Worm (Caenorhabditis elegans) whole organism, late embryonic: Measurements from ENCODE around the gene scl-7.

Experiments used
- F13H6.1 ChIP-seq: sonication (generic microtip); optimal IDR thresholded peaks from 2 replicates; lab custom pipeline; 2016; ENCODE audit warnings: missing genetic modification characterization, missing compliant biosample characterization
- T23F11.4 ChIP-seq: fragments of 200-800 bp; sonication (Bioruptor generic); optimal IDR thresholded peaks from 2 replicates; lab custom pipeline; 2018; ENCODE audit warnings: mild to moderate bottlenecking, missing genetic modification characterization, missing compliant biosample characterization
- ahr-1 ChIP-seq: sonication (generic microtip); optimal IDR thresholded peaks from 2 replicates; lab custom pipeline; 2016; ENCODE audit warnings: missing genetic modification characterization, missing compliant biosample characterization
- ama-1 ChIP-seq: fragments of 150-350 bp; optimal IDR thresholded peaks from 2 replicates; lab custom pipeline; 2014
- ceh-18 ChIP-seq: sonication (generic microtip); optimal IDR thresholded peaks from 2 replicates; lab custom pipeline; 2016; ENCODE audit warnings: missing genetic modification characterization, missing compliant biosample characterization
- ceh-2 ChIP-seq: sonication (generic microtip); optimal IDR thresholded peaks from 2 replicates; lab custom pipeline; 2016; ENCODE audit warnings: missing genotype, missing genetic modification characterization, missing compliant biosample characterization
- ceh-22 ChIP-seq: sonication (generic microtip); optimal IDR thresholded peaks from 2 replicates; lab custom pipeline; 2017; ENCODE audit warnings: missing biosample characterization, missing genetic modification characterization
- ceh-30 ChIP-seq: fragments of 150-350 bp; optimal IDR thresholded peaks from 2 replicates; lab custom pipeline; 2014; ENCODE audit warnings: missing biosample characterization, missing genetic modification characterization
- ceh-31 ChIP-seq: sonication (generic microtip); optimal IDR thresholded peaks from 2 replicates; lab custom pipeline; 2016; ENCODE audit warnings: missing genetic modification characterization, missing compliant biosample characterization
- ceh-34 ChIP-seq: sonication (generic microtip); optimal IDR thresholded peaks from 2 replicates; lab custom pipeline; 2016; ENCODE audit warnings: mild to moderate bottlenecking, missing genetic modification characterization, missing compliant biosample characterization
- ceh-45 ChIP-seq: fragments of 200-800 bp; sonication (Bioruptor generic); IDR thresholded peaks from 2 replicates; pipeline ENCODE4 v1.3.6; 2022; ENCODE audit warnings: missing genetic modification reagents, missing genetic modification characterization, missing compliant biosample characterization
- ceh-48 ChIP-seq: sonication (generic microtip); optimal IDR thresholded peaks from 2 replicates; lab custom pipeline; 2016; ENCODE audit warnings: missing genetic modification characterization, inconsistent platforms, missing compliant biosample characterization
- ceh-6 ChIP-seq: fragments of 200-800 bp; sonication (Bioruptor generic); optimal IDR thresholded peaks from 2 replicates; lab custom pipeline; 2018; ENCODE audit warnings: mild to moderate bottlenecking, missing genetic modification characterization, missing compliant biosample characterization
- ceh-9 ChIP-seq: sonication (generic microtip); optimal IDR thresholded peaks from 2 replicates; lab custom pipeline; 2016; ENCODE audit warnings: mild to moderate bottlenecking, missing genetic modification characterization, inconsistent platforms, missing compliant biosample characterization
- che-1 ChIP-seq: sonication (generic microtip); optimal IDR thresholded peaks from 2 replicates; lab custom pipeline; 2016; ENCODE audit warnings: mild to moderate bottlenecking, missing genetic modification characterization, missing compliant biosample characterization
- dmd-4 ChIP-seq: sonication (generic microtip); optimal IDR thresholded peaks from 2 replicates; lab custom pipeline; 2016; ENCODE audit warnings: borderline replicate concordance, missing genetic modification characterization, missing compliant biosample characterization
- elt-2 ChIP-seq: sonication (generic microtip); optimal IDR thresholded peaks from 2 replicates; lab custom pipeline; 2016; ENCODE audit warnings: missing genetic modification reagents, missing genetic modification characterization, missing compliant biosample characterization
- elt-4 ChIP-seq: sonication (generic microtip); optimal IDR thresholded peaks from 2 replicates; lab custom pipeline; 2016; ENCODE audit warnings: missing genetic modification characterization, missing compliant biosample characterization
- ets-4 ChIP-seq: sonication (generic microtip); optimal IDR thresholded peaks from 2 replicates; lab custom pipeline; 2016; ENCODE audit warnings: missing genetic modification characterization, missing compliant biosample characterization
- eyg-1 ChIP-seq: sonication (generic microtip); optimal IDR thresholded peaks from 2 replicates; lab custom pipeline; 2016; ENCODE audit warnings: missing genotype, missing genetic modification characterization, missing compliant biosample characterization
- hlh-13 ChIP-seq: fragments of 200-800 bp; sonication (Bioruptor generic); optimal IDR thresholded peaks from 2 replicates; lab custom pipeline; 2018; ENCODE audit warnings: mild to moderate bottlenecking, missing genetic modification characterization, missing compliant biosample characterization
- lim-6 ChIP-seq: sonication (generic microtip); optimal IDR thresholded peaks from 2 replicates; lab custom pipeline; 2016; ENCODE audit warnings: missing genetic modification characterization, missing compliant biosample characterization
- nfya-1 ChIP-seq: sonication (generic microtip); optimal IDR thresholded peaks from 2 replicates; lab custom pipeline; 2017; ENCODE audit warnings: missing genetic modification characterization, mild to moderate bottlenecking, missing compliant biosample characterization, antibody characterized with exemption, moderate library complexity
- nhr-11 ChIP-seq: fragments of 150-350 bp; optimal IDR thresholded peaks from 2 replicates; lab custom pipeline; 2014; ENCODE audit warnings: missing biosample characterization, missing genetic modification characterization
- npax-4 ChIP-seq: sonication (generic microtip); optimal IDR thresholded peaks from 2 replicates; lab custom pipeline; 2016; ENCODE audit warnings: missing genetic modification characterization, missing compliant biosample characterization
- odd-2 ChIP-seq: sonication (generic microtip); optimal IDR thresholded peaks from 2 replicates; lab custom pipeline; 2017; ENCODE audit warnings: antibody characterized with exemption, mild to moderate bottlenecking, missing genetic modification characterization, missing compliant biosample characterization
- pat-9 ChIP-seq: fragments of 200-800 bp; sonication (Bioruptor generic); optimal IDR thresholded peaks from 2 replicates; lab custom pipeline; 2018; ENCODE audit warnings: mild to moderate bottlenecking, missing genetic modification characterization, moderate library complexity, missing compliant biosample characterization
- pax-1 ChIP-seq: fragments of 150-350 bp; optimal IDR thresholded peaks from 2 replicates; lab custom pipeline; 2014; ENCODE audit warnings: missing biosample characterization, missing genetic modification characterization
- pha-2 ChIP-seq: sonication (generic microtip); optimal IDR thresholded peaks from 2 replicates; lab custom pipeline; 2017; ENCODE audit warnings: mild to moderate bottlenecking, missing genetic modification characterization, missing compliant biosample characterization
- pros-1 ChIP-seq: fragments of 150-350 bp; optimal IDR thresholded peaks from 2 replicates; lab custom pipeline; 2014; ENCODE audit warnings: missing biosample characterization, missing genetic modification reagents, missing genetic modification characterization
- ref-2 ChIP-seq: sonication (generic microtip); optimal IDR thresholded peaks from 2 replicates; lab custom pipeline; 2016; ENCODE audit warnings: missing genetic modification characterization, missing compliant biosample characterization
- sdc-2 ChIP-seq: sonication (generic microtip); optimal IDR thresholded peaks from 2 replicates; lab custom pipeline; 2016; ENCODE audit warnings: missing genotype, missing genetic modification characterization, missing compliant biosample characterization
- sox-4 ChIP-seq: sonication (generic microtip); optimal IDR thresholded peaks from 2 replicates; lab custom pipeline; 2017; ENCODE audit warnings: mild to moderate bottlenecking, missing genetic modification characterization, inconsistent platforms, missing compliant biosample characterization
- syd-9 ChIP-seq: sonication (generic microtip); optimal IDR thresholded peaks from 2 replicates; lab custom pipeline; 2016; ENCODE audit warnings: mild to moderate bottlenecking, missing genetic modification characterization, moderate library complexity, missing compliant biosample characterization
- tbx-7 ChIP-seq: sonication (generic microtip); optimal IDR thresholded peaks from 2 replicates; lab custom pipeline; 2016; ENCODE audit warnings: missing genotype, missing genetic modification characterization, missing compliant biosample characterization
- ttx-3 ChIP-seq: sonication (generic microtip); optimal IDR thresholded peaks from 2 replicates; lab custom pipeline; 2016; ENCODE audit warnings: missing genetic modification reagents, missing genetic modification characterization, missing compliant biosample characterization
- unc-3 ChIP-seq, 2 experiments: fragments of 200-800 bp in 1 of 2; sonication (Bioruptor generic) in 1 of 2; sonication (generic microtip) in 1 of 2; conservative IDR thresholded peaks in 1 of 2; optimal IDR thresholded peaks in 1 of 2; 2 replicates each; pipeline versions ENCODE4 v1.3.6 to Lab custom; 2016 to 2022; ENCODE audit warnings: missing compliant biosample characterization in 2 of 2, missing genetic modification characterization in 2 of 2, missing genetic modification reagents in 1 of 2
- unc-42 ChIP-seq: sonication (generic microtip); optimal IDR thresholded peaks from 2 replicates; lab custom pipeline; 2016; ENCODE audit warnings: missing genotype, missing genetic modification characterization, missing compliant biosample characterization
- unc-86 ChIP-seq: sonication (generic microtip); optimal IDR thresholded peaks from 2 replicates; lab custom pipeline; 2016; ENCODE audit warnings: missing genetic modification characterization, missing compliant biosample characterization
- zip-5 ChIP-seq: sonication (generic microtip); optimal IDR thresholded peaks from 2 replicates; lab custom pipeline; 2016; ENCODE audit warnings: missing genetic modification characterization, missing compliant biosample characterization
- ztf-16 ChIP-seq: sonication (generic microtip); optimal IDR thresholded peaks from 2 replicates; lab custom pipeline; 2017; ENCODE audit warnings: missing genetic modification characterization, missing compliant biosample characterization

Gene scl-7

ce11 chrIV:13044980-13045379 lies 25.3 kb upstream of the scl-7 start:
- TF ChIP-seq unc-42 (tag; lab: Kevin White, UChicago) = no peak
- TF ChIP-seq unc-86 (tag; lab: Kevin White, UChicago) = no peak
- no peak for TF ChIP-seq T23F11.4 (GFP tag; lab: Kevin White, UChicago)
- no peak for TF ChIP-seq ttx-3 (tag; lab: Kevin White, UChicago)
- no peak for TF ChIP-seq lim-6 (tag; lab: Kevin White, UChicago)
- TF ChIP-seq ama-1 = no peak
- TF ChIP-seq ceh-34 (tag; lab: Kevin White, UChicago) = no peak
- no peak for TF ChIP-seq ceh-31 (tag; lab: Kevin White, UChicago)
- no peak for TF ChIP-seq pros-1 (tag; lab: Kevin White, UChicago)
- TF ChIP-seq ref-2 (tag; lab: Kevin White, UChicago) = no peak
- no peak for TF ChIP-seq sox-4 (tag; lab: Kevin White, UChicago)
- no peak for TF ChIP-seq ztf-16 (tag; lab: Kevin White, UChicago)
- no peak for TF ChIP-seq ceh-18 (tag; lab: Kevin White, UChicago)
- TF ChIP-seq elt-2 (tag; lab: Kevin White, UChicago) = no peak
- TF ChIP-seq tbx-7 = no peak
- TF ChIP-seq pax-1 (tag; lab: Kevin White, UChicago) = no peak
- TF ChIP-seq, all 69 proteins: peak for 0

DNA sequence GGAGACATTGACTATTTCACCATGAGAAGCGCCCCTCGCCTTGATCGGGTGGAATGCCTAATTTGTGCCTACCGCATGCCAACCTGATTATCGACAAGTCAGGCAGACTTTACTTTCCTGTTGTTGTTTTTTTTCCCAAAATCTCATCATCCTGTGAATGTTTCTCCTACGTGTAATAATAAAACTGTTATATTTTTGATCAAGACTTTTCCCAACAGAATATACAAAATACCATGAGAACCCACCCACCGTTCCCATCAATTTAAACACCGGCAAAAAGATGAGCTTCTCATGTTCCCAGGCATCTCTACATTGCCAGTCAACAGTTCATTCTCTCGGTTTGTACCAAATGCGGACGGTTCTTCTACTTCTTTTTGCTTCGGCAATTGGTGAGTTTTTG lies 23.4 kb upstream of the scl-7 start, which contains the start of gene scl-9:
scl-9 (plus strand) TSS at position 301 of the 400 bp plus-strand sequence.
- TF ChIP-seq unc-42 (tag; lab: Kevin White, UChicago) = no peak
- TF ChIP-seq, all 69 proteins: peak for 0

DNA sequence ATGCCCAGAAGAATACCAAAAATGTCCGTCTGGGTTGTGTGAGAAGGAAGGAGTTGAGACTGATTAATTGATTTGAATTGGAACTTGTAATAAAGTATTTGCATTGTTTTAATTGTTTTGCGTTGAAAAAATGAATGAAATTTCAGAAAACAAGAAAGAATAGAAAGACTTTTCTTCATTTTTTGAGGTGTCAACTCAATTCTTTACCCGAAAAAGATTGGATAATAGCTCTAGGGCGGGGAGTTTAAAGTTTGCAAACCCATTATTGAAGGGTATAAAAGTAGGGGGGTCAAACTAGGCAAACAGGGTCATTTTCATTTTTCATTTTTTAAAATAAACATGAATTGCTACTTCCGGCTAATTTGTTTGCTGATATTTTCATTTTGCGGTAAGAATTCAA lies 22.1 kb upstream of the scl-7 start, which contains the start of gene scl-10:
scl-10 (plus strand) TSS at position 301 of the 400 bp plus-strand sequence.
- no peak for TF ChIP-seq pax-1 (tag; lab: Kevin White, UChicago)
- TF ChIP-seq eyg-1 (tag; lab: Kevin White, UChicago) = no peak
- no peak for TF ChIP-seq ets-4 (tag; lab: Kevin White, UChicago)
- TF ChIP-seq hlh-13 (GFP tag; lab: Kevin White, UChicago) = no peak
- no peak for TF ChIP-seq pat-9 (tag; lab: Kevin White, UChicago)
- TF ChIP-seq zip-5 (tag; lab: Kevin White, UChicago) = no peak
- no peak for TF ChIP-seq ceh-22 (tag; lab: Kevin White, UChicago)
- TF ChIP-seq, all 69 proteins: peak for 0

DNA sequence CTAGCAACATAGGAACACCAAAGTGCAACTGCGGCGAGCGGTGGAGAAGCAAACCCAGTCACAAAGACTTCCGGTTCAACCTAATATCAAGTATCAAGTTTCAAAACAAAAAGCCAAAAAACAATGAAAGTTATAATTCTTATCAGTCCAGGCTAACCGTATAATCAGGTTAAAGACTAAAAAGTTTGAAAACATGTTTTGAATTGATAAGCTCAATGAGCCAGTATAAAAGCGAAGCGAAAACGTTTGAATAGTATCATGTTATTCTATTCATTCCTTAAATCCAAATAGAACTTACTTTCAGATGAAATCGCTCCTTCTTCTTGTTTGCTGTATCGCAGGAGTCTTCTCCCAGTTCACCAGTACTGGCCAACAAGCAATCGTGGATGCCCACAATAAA lies 19.2 kb upstream of the scl-7 start, which contains the start of gene scl-11:
scl-11 (plus strand) TSS at position 301 of the 400 bp plus-strand sequence.
- TF ChIP-seq ceh-2 = no peak
- TF ChIP-seq ceh-30 (tag; lab: Kevin White, UChicago) = no peak
- no peak for TF ChIP-seq npax-4 (tag; lab: Kevin White, UChicago)
- no peak for TF ChIP-seq sox-4 (tag; lab: Kevin White, UChicago)
- TF ChIP-seq T23F11.4 (GFP tag; lab: Kevin White, UChicago) = no peak
- no peak for TF ChIP-seq ceh-45 (GFP tag; lab: Robert Waterston, UW)
- TF ChIP-seq odd-2 (tag; lab: Kevin White, UChicago) = no peak
- TF ChIP-seq F13H6.1 (tag; lab: Kevin White, UChicago) = no peak
- TF ChIP-seq elt-4 (tag; lab: Kevin White, UChicago) = no peak
- no peak for TF ChIP-seq ceh-48 (tag; lab: Kevin White, UChicago)
- no peak for TF ChIP-seq ceh-6

ce11 chrIV:13052568-13052967 lies 17.7 kb upstream of the scl-7 start, which contains the start of gene F49E11.7:
TSS of gene F49E11.7 (plus strand) at chrIV:13052868.
- TF ChIP-seq elt-2 (tag; lab: Kevin White, UChicago) (no peak), unc-42 (tag; lab: Kevin White, UChicago) (no peak), ceh-22 (tag; lab: Kevin White, UChicago) (no peak), nfya-1 (tag; lab: Kevin White, UChicago) (no peak)

DNA sequence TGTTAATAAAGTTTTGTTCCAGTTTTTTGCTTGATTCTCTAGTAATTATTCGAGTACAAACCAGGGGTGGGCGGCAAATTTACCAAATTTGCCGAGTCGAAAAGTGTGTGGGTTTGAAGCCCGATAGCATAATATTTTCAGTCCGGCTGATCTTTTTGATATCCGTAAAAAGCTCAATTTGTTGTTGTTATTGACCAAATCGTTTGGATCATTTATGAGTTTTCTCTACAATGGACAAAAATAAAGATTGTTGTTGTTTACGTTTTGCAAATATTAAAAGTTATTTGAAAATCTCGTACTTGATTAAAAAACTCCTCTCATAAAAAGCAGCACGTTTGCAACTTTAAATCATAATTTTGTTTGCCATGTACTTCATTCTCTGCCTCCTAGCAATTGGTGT lies 14.2 kb upstream of the scl-7 start, which contains the start of gene scl-1:
scl-1 (plus strand) TSS at position 301 of the 400 bp plus-strand sequence.
- TF ChIP-seq sdc-2 (no peak), sox-4 (tag; lab: Kevin White, UChicago) (no peak), ahr-1 (tag; lab: Kevin White, UChicago) (no peak), pha-2 (tag; lab: Kevin White, UChicago) (no peak), ceh-9 (tag; lab: Kevin White, UChicago) (no peak), nhr-11 (tag; lab: Kevin White, UChicago) (no peak), ceh-22 (tag; lab: Kevin White, UChicago) (no peak), syd-9 (tag; lab: Kevin White, UChicago) (no peak), unc-3 (GFP tag; conservative IDR thresholded peaks at IDR 0.05; lab: Robert Waterston, UW) (no peak), unc-3 (tag; optimal IDR thresholded peaks at IDR 0.05; lab: Kevin White, UChicago) (no peak), ref-2 (tag; lab: Kevin White, UChicago) (no peak), pat-9 (tag; lab: Kevin White, UChicago) (no peak), nfya-1 (tag; lab: Kevin White, UChicago) (no peak), tbx-7 (no peak), che-1 (tag; lab: Kevin White, UChicago) (no peak), dmd-4 (tag; lab: Kevin White, UChicago) (no peak), ceh-18 (tag; lab: Kevin White, UChicago) (no peak)
